Fruit fly (Drosophila melanogaster): ENCODE data around the gene Roc1b.

dm6 chr3L:312323-312722 lies 45.5 kb upstream of the Roc1b start:
- TF ChIP-seq dl (GFP tag; optimal IDR thresholded peaks at IDR 0.05; ENCODE audit: insufficient read depth in 1 of 2, partially characterized antibody in 2 of 2) (no peak), Myc (optimal IDR thresholded peaks at IDR 0.05) (no peak), psq (GFP tag; optimal IDR thresholded peaks at IDR 0.05) (no peak), usp (GFP tag; optimal IDR thresholded peaks at IDR 0.05) (no peak), Vsx2 (GFP tag; optimal IDR thresholded peaks at IDR 0.05; ENCODE audit: partially characterized antibody) (no peak), HLH106 (tag; optimal IDR thresholded peaks at IDR 0.05) (no peak), Dif (GFP tag; optimal IDR thresholded peaks at IDR 0.05; ENCODE audit: partially characterized antibody) (no peak), N (GFP tag; optimal IDR thresholded peaks at IDR 0.05) (no peak), h (GFP tag; optimal IDR thresholded peaks at IDR 0.05) (no peak)
